Fruit fly (Drosophila melanogaster) whole organism, prepupa: Measurements from ENCODE around the gene CG7384.

Source experiments
- CG15336 ChIP-seq: fragments of 200-800 bp; sonication (Bioruptor generic); IDR thresholded peaks from 2 replicates; pipeline ENCODE4 v1.3.6; 2022; ENCODE audit warnings: missing biosample characterization, missing genetic modification characterization
- CG32006 ChIP-seq: fragments of 200-800 bp; sonication (Bioruptor generic); optimal IDR thresholded peaks from 3 replicates; lab custom pipeline; 2017; ENCODE audit warnings: missing biosample characterization, mild to moderate bottlenecking, missing genetic modification characterization
- CG6163 ChIP-seq: fragments of 200-800 bp; sonication (Bioruptor generic); IDR thresholded peaks from 3 replicates; pipeline ENCODE4 v1.3.6; 2022; ENCODE audit warnings: missing biosample characterization, missing genetic modification characterization
- CG9139 ChIP-seq: fragments of 200-800 bp; sonication (Bioruptor generic); optimal IDR thresholded peaks from 3 replicates; lab custom pipeline; 2017; ENCODE audit warnings: missing biosample characterization, mild to moderate bottlenecking, missing genetic modification characterization
- Lpt ChIP-seq: fragments of 200-800 bp; sonication (Bioruptor generic); optimal IDR thresholded peaks from 3 replicates; lab custom pipeline; 2016; ENCODE audit warnings: missing biosample characterization, missing genetic modification characterization
- Smox ChIP-seq: fragments of 200-800 bp; sonication (Bioruptor generic); optimal IDR thresholded peaks from 3 replicates; lab custom pipeline; 2016; ENCODE audit warnings: missing biosample characterization, missing genetic modification characterization
- dac ChIP-seq: fragments of 200-800 bp; sonication (Bioruptor generic); optimal IDR thresholded peaks from 2 replicates; lab custom pipeline; 2017; ENCODE audit warnings: missing biosample characterization, mild to moderate bottlenecking, missing genetic modification characterization
- fd59A ChIP-seq: fragments of 200-800 bp; sonication (Bioruptor generic); optimal IDR thresholded peaks from 2 replicates; lab custom pipeline; 2017; ENCODE audit warnings: missing biosample characterization, mild to moderate bottlenecking, missing genetic modification characterization, missing genetic modification reagents
- pdm3 ChIP-seq: fragments of 200-800 bp; sonication (Bioruptor generic); optimal IDR thresholded peaks from 3 replicates; lab custom pipeline; 2016; ENCODE audit warnings: missing biosample characterization, missing genetic modification characterization

Gene CG7384

DNA sequence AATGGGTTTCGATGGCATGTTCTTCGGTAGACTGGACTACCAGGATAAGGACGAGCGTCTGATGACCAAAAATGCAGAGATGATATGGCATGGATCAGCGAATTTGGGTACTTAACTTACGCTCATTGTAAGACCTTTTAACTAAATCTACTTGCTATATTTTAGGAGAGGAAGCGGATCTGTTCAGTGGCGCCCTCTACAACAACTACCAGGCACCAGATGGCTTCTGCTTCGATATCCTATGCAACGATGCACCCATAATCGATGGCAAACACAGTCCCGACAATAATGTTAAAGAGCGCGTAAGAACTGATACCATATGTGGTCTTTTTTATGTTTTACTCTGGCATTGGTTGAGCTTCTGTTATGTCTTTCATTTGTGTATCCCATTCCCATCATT is 51.3 kb downstream of the CG7384 start:
- TF ChIP-seq CG6163 (GFP tag; lab: Robert Waterston, UW) (no peak), CG9139 (no peak), pdm3 (GFP tag; lab: Kevin White, UChicago) (no peak), Smox (GFP tag; lab: Kevin White, UChicago) (no peak), dac (GFP tag; lab: Kevin White, UChicago) (no peak), Lpt (GFP tag; lab: Kevin White, UChicago) (no peak), CG32006 (GFP tag; lab: Kevin White, UChicago) (no peak), CG15336 (GFP tag; lab: Robert Waterston, UW) (no peak), fd59A (GFP tag; lab: Kevin White, UChicago) (no peak)
